Fruit fly (Drosophila melanogaster) Kc167 (cell line): ENCODE measurements around the gene CG3176.

Source experiments
- Myc ChIP-seq: fragments of >200 bp; optimal IDR thresholded peaks from 2 replicates; lab custom pipeline; 2017; ENCODE audit warnings: missing external identifiers
- Sin3A ChIP-seq: fragments of >200 bp; optimal IDR thresholded peaks from 2 replicates; lab custom pipeline; 2018; ENCODE audit warnings: missing external identifiers
- h ChIP-seq: fragments of >200 bp; optimal IDR thresholded peaks from 3 replicates; lab custom pipeline; 2018; ENCODE audit warnings: missing external identifiers
- insv ChIP-seq: fragments of >200 bp; optimal IDR thresholded peaks from 3 replicates; lab custom pipeline; 2018; ENCODE audit warnings: missing external identifiers
- psq ChIP-seq: fragments of >200 bp; optimal IDR thresholded peaks from 2 replicates; lab custom pipeline; 2017; ENCODE audit warnings: missing external identifiers
- ttk ChIP-seq: sonication (Bioruptor generic); optimal IDR thresholded peaks from 2 replicates; lab custom pipeline; 2017; ENCODE audit warnings: missing external identifiers

CG3176 gene

DNA sequence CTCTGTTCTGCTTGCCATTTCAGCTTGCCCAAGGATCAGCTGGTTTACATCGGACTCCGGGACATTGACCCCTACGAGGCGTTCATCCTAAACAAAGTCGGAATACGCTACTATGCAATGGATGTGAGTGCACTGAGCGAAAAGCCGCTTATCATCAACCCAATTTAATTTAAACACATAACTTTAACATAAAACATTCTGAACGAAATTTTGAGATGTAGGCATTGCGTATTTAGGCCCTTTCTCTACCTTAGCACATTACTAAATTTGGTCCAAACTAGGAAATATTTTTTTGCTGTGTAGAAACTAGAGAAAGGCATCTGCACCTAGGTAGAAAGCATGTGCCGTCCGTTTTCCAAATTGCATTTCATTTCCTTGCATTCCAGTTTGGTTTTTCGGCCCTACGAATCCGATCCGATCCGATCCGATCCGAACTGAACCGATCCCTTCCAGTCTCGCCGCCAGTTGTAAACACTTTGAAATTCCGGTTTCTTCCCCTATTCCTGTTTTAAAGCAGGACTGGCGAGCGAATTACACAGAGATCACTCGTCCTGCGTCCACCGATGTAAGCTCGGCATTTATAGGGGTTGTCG is 44.9 kb downstream of the CG3176 start:
- TF ChIP-seq insv (lab: Kevin White, UChicago) (no peak), Sin3A (lab: Kevin White, UChicago) (no peak), h (lab: Kevin White, UChicago) (no peak), Myc (lab: Kevin White, UChicago) (no peak), ttk (lab: Kevin White, UChicago) (no peak), psq (lab: Kevin White, UChicago) (no peak)

DNA sequence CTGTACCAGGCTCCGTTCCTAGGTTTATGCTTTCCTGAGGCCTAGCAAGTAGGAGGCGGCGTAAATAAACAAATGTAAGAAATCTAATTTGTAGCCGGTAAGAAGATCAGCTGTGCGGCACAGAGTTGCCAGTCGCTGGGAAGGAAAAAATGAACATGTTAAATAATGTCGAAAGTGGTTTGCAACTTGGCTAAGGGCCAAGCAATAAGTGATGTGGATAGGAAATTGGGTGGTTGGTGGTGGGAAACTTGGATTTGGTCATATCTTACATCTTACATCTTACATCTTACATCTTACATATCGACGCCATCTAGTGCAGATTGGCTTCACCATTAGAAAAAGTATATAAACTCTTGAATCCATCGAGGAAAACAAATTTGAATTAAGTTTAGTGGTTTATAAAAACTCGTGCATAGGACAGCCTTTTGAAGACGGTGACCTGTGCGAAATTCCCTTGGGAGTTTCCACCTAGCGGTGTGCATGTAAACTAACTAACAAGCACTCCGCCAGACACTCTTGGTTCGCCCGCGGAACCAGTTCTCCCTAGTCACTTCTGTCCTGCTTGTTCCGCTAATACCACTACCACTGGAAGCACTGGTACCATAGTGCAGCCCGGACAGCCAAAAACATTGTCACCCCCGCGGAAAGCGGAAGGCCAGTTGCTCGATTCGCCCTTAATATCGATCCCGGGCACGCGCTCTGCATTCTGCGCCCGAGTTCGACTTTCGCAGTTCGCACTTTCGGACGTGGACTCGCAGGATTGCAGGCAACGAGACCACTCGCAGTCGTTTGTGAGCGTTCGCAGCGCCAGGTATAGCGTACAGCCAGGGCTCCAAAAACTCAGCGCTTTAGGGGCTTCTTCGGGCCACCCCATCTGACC is 48.3 kb downstream of the CG3176 start, which contains the start of the genes CG4293 and Appl:
Gene CG4293, minus strand, starts transcription at position 568 of the 880 bp plus-strand sequence.
Gene Appl, plus strand, starts transcription at position 778 of the 880 bp plus-strand sequence.
- TF ChIP-seq psq (lab: Kevin White, UChicago): no peak
- no peak for TF ChIP-seq Myc (lab: Kevin White, UChicago)
- TF ChIP-seq h (lab: Kevin White, UChicago): no peak
- no peak for TF ChIP-seq Sin3A (lab: Kevin White, UChicago)
- TF ChIP-seq insv (lab: Kevin White, UChicago): no peak
- no peak for TF ChIP-seq ttk (lab: Kevin White, UChicago)
